Worm (Caenorhabditis elegans) whole organism, young adult: ENCODE results near the gene nhr-202.

Experiments used
- B0019.2 ChIP-seq: fragments of 200-800 bp; sonication (Bioruptor generic); conservative IDR thresholded peaks from 2 replicates; pipeline ENCODE4 v1.3.6; 2022; ENCODE audit warnings: missing genetic modification reagents, missing genetic modification characterization, missing compliant biosample characterization
- aptf-2 ChIP-seq: fragments of 200-800 bp; sonication (Bioruptor generic); conservative IDR thresholded peaks from 2 replicates; pipeline ENCODE4 v1.3.6; 2022; ENCODE audit warnings: missing genetic modification reagents, missing genetic modification characterization, missing compliant biosample characterization
- ceh-79 ChIP-seq: sonication (generic microtip); optimal IDR thresholded peaks from 2 replicates; lab custom pipeline; 2017; ENCODE audit warnings: mild to moderate bottlenecking, missing genetic modification characterization, missing compliant biosample characterization
- lin-40 ChIP-seq: sonication (generic microtip); optimal IDR thresholded peaks from 2 replicates; lab custom pipeline; 2016; ENCODE audit warnings: missing genetic modification characterization, mild to moderate bottlenecking, missing compliant biosample characterization, missing genotype, missing genetic modification reagents
- madf-6 ChIP-seq: fragments of 200-800 bp; sonication (Bioruptor generic); IDR thresholded peaks from 2 replicates; pipeline ENCODE4 v1.3.6; 2022; ENCODE audit warnings: missing genetic modification reagents, missing genetic modification characterization, missing compliant biosample characterization
- nhr-120 ChIP-seq: fragments of 200-800 bp; sonication (Bioruptor generic); IDR thresholded peaks from 2 replicates; pipeline ENCODE4 v1.3.6; 2022; ENCODE audit warnings: missing genetic modification characterization, missing compliant biosample characterization
- nhr-90 ChIP-seq: sonication (generic microtip); optimal IDR thresholded peaks from 2 replicates; lab custom pipeline; 2016; ENCODE audit warnings: missing genotype, mild to moderate bottlenecking, missing genetic modification characterization, missing compliant biosample characterization
- pha-4 ChIP-seq: fragments of 150-350 bp; sonication (generic microtip); optimal IDR thresholded peaks from 2 replicates; lab custom pipeline; 2014; ENCODE audit warnings: missing biosample characterization, missing genetic modification reagents, missing genetic modification characterization
- rcor-1 ChIP-seq: fragments of 200-800 bp; sonication (Bioruptor generic); IDR thresholded peaks from 2 replicates; pipeline ENCODE4 v1.3.6; 2022; ENCODE audit warnings: missing genetic modification reagents, missing genetic modification characterization, missing compliant biosample characterization
- unc-62 ChIP-seq: fragments of 150-350 bp; optimal IDR thresholded peaks from 2 replicates; lab custom pipeline; 2014; ENCODE audit warnings: missing biosample characterization, missing genetic modification reagents, missing genetic modification characterization

DNA sequence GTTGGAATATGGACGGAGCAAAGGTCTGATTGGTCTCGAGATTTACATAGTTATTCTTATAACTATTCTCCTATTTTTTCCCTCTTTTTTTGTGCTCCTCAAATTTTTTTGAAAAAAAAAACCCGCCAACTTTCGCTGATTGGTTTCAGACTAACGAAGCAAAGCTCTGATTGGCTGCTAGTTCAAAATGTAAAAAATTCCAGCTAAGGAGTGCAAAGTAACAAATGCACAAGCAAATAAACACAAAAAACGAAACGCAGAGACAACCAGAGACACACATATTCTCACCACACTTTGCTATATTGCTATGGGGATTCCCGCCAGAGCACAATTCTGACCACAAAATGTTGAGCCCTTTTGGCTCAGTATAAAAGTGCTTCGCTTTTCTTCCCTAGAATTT, 35.0 kb downstream of the nhr-202 start, which contains the start of gene T01G6.1:
- no peak for TF ChIP-seq nhr-120 (GFP tag; lab: Robert Waterston, UW)
- no peak for TF ChIP-seq pha-4 (tag; lab: Kevin White, UChicago)
- TF ChIP-seq rcor-1 (GFP tag; lab: Robert Waterston, UW): no peak
- TF ChIP-seq unc-62 (GFP tag; lab: Kevin White, UChicago): no peak
- TF ChIP-seq B0019.2 (GFP tag; lab: Robert Waterston, UW): no peak
- TF ChIP-seq nhr-90 (tag; lab: Kevin White, UChicago): no peak
- TF ChIP-seq madf-6 (GFP tag; lab: Robert Waterston, UW): no peak
- TF ChIP-seq lin-40: no peak
- no peak for TF ChIP-seq aptf-2 (GFP tag; lab: Robert Waterston, UW)
- TF ChIP-seq ceh-79: no peak
